Fruit fly (Drosophila melanogaster) whole organism, pupa: ENCODE measurements around the gene Kots.

Source experiments
- CG10348 ChIP-seq: fragments of 200-800 bp; sonication (Bioruptor generic); IDR thresholded peaks from 2 replicates; pipeline ENCODE4 v1.3.6; 2022; ENCODE audit warnings: missing biosample characterization, missing genetic modification characterization
- CG12605 ChIP-seq: fragments of 200-800 bp; sonication (Bioruptor generic); IDR thresholded peaks from 2 replicates; pipeline ENCODE4 v1.3.6; 2022; ENCODE audit warnings: missing biosample characterization, missing genetic modification characterization
- CG13204 ChIP-seq: fragments of 200-800 bp; sonication (Bioruptor generic); optimal IDR thresholded peaks from 2 replicates; lab custom pipeline; 2018; ENCODE audit warnings: missing biosample characterization, mild to moderate bottlenecking, missing genetic modification characterization, moderate library complexity
- CG14655 ChIP-seq: fragments of 200-800 bp; sonication (Bioruptor generic); optimal IDR thresholded peaks from 3 replicates; lab custom pipeline; 2017; ENCODE audit warnings: mild to moderate bottlenecking, missing biosample characterization, missing genetic modification reagents, missing genetic modification characterization
- CG15710 ChIP-seq: fragments of 200-800 bp; sonication (Bioruptor generic); optimal IDR thresholded peaks from 2 replicates; lab custom pipeline; 2018; ENCODE audit warnings: missing biosample characterization, mild to moderate bottlenecking, missing genetic modification characterization, moderate library complexity
- CG17806 ChIP-seq: fragments of 200-800 bp; sonication (Bioruptor generic); optimal IDR thresholded peaks from 2 replicates; lab custom pipeline; 2018; ENCODE audit warnings: missing biosample characterization, mild to moderate bottlenecking, missing genetic modification characterization, moderate library complexity
- CG32121 ChIP-seq: fragments of 200-800 bp; sonication (Bioruptor generic); IDR thresholded peaks from 2 replicates; pipeline ENCODE4 v1.3.6; 2022; ENCODE audit warnings: missing biosample characterization, missing genetic modification characterization
- CG34367 ChIP-seq: fragments of 200-800 bp; sonication (Bioruptor generic); optimal IDR thresholded peaks from 2 replicates; lab custom pipeline; 2018; ENCODE audit warnings: missing biosample characterization, mild to moderate bottlenecking, missing genetic modification characterization
- CG4496 ChIP-seq: fragments of 200-800 bp; sonication (Bioruptor generic); IDR thresholded peaks from 3 replicates; pipeline ENCODE4 v1.3.6; 2022; ENCODE audit warnings: missing biosample characterization, missing genetic modification characterization
- CG8159 ChIP-seq: fragments of 200-800 bp; sonication (Bioruptor generic); optimal IDR thresholded peaks from 3 replicates; lab custom pipeline; 2018; ENCODE audit warnings: missing biosample characterization, mild to moderate bottlenecking, missing genetic modification characterization, moderate library complexity
- CG8301 ChIP-seq: fragments of 200-800 bp; sonication (Bioruptor generic); optimal IDR thresholded peaks from 2 replicates; lab custom pipeline; 2018; ENCODE audit warnings: missing biosample characterization, mild to moderate bottlenecking, missing genetic modification characterization
- CG9948 ChIP-seq: fragments of 200-800 bp; sonication (Bioruptor generic); optimal IDR thresholded peaks from 2 replicates; lab custom pipeline; 2018; ENCODE audit warnings: missing biosample characterization, mild to moderate bottlenecking, missing genetic modification characterization, moderate library complexity
- D1 ChIP-seq: fragments of 200-800 bp; sonication (Bioruptor generic); optimal IDR thresholded peaks from 2 replicates; lab custom pipeline; 2018; ENCODE audit warnings: missing biosample characterization, mild to moderate bottlenecking, missing genetic modification characterization, moderate library complexity
- EcR ChIP-seq: fragments of 200-800 bp; sonication (Bioruptor generic); optimal IDR thresholded peaks from 3 replicates; lab custom pipeline; 2019; ENCODE audit warnings: missing biosample characterization, missing genetic modification characterization, mild to moderate bottlenecking, moderate library complexity, missing genetic modification reagents
- Ets98B ChIP-seq: fragments of 200-800 bp; sonication (Bioruptor generic); IDR thresholded peaks from 2 replicates; pipeline ENCODE4 v1.3.6; 2022; ENCODE audit warnings: missing biosample characterization, missing genetic modification characterization
- Pif1A ChIP-seq: fragments of 200-800 bp; sonication (Bioruptor generic); optimal IDR thresholded peaks from 3 replicates; lab custom pipeline; 2016; ENCODE audit warnings: missing biosample characterization, missing genetic modification characterization
- Pif1B ChIP-seq: fragments of 200-800 bp; sonication (Bioruptor generic); optimal IDR thresholded peaks from 3 replicates; lab custom pipeline; 2016; ENCODE audit warnings: missing biosample characterization, missing genetic modification characterization
- Snoo ChIP-seq: fragments of 200-800 bp; sonication (Bioruptor generic); optimal IDR thresholded peaks from 3 replicates; lab custom pipeline; 2017; ENCODE audit warnings: missing biosample characterization, mild to moderate bottlenecking, missing genetic modification characterization, inconsistent platforms
- fd96Ca ChIP-seq: fragments of 200-800 bp; sonication (Bioruptor generic); IDR thresholded peaks from 3 replicates; pipeline ENCODE4 v1.3.6; 2022; ENCODE audit warnings: missing biosample characterization, missing genetic modification characterization
- gl ChIP-seq: fragments of 200-800 bp; sonication (Bioruptor generic); optimal IDR thresholded peaks from 2 replicates; lab custom pipeline; 2018; ENCODE audit warnings: missing biosample characterization, mild to moderate bottlenecking, missing genetic modification characterization
- rn ChIP-seq: fragments of 200-800 bp; sonication (Bioruptor generic); IDR thresholded peaks from 2 replicates; pipeline ENCODE4 v1.3.6; 2022; ENCODE audit warnings: missing biosample characterization, missing genetic modification characterization

Kots gene

DNA sequence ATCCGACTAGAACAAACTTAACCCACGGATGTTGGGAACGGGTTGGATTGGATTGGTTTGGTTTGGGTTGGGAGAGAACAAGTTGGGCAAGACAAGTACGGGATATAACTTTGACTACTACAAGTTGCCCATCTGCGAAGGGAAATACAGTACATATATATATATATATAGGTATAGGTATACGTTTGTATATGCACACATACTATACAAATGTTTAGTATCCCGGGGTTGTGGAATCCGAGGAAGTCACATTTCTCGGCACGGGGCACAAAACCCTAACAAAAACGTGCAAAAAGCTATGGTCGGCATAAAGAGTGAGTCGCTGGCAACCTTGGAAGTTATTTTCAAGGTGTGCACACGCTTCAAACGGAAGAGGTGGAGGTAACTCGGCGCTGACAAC is 39.9 kb upstream of the Kots start:
- TF ChIP-seq Pif1A (GFP tag; lab: Kevin White, UChicago) (no peak), Pif1B (GFP tag; lab: Kevin White, UChicago) (peak; percentile 6), CG13204 (GFP tag; lab: Kevin White, UChicago) (peak; percentile 4), EcR (peak; percentile 16), Snoo (tag; lab: Kevin White, UChicago) (no peak)

DNA sequence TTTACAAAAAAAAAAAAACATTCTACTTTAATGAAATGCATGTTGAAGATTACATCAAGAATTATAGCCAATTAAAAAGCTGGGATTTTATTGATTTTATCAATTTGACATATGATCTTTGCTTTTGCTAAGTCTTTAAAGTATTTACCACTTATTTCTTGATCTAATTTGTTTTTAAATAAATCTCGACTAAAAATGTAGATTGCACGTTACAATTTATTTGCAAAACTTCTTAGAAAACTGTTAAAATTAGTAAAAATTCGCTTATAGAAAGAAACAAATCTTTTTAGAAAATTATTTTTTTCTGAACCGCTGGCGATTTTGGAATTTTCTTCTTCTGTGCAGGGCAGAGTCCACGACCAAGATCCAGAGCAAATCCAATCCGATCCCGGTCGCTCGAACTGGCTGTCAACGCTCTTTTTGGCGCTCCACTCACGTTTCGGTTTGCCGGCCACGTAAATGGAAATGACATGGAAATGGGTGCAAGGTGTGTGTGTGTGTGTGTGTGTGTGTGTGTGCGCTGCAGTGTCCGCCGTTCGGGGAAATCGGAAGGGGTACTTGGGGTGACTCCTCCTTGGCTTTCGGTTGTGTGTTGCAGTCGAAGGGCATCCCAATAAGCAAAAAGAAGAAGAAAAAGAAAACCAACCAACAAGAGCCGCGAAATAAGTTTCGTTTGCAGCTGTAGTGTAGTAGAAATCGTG is 38.3 kb upstream of the Kots start:
- TF ChIP-seq Pif1A (GFP tag; lab: Kevin White, UChicago) (peak; percentile 27), CG13204 (GFP tag; lab: Kevin White, UChicago) (no peak), Snoo (tag; lab: Kevin White, UChicago) (peak; percentile 53), Pif1B (GFP tag; lab: Kevin White, UChicago) (peak; percentile 30), CG8159 (peak; percentile 11), CG14655 (GFP tag; lab: Kevin White, UChicago) (peak; percentile 15)

DNA sequence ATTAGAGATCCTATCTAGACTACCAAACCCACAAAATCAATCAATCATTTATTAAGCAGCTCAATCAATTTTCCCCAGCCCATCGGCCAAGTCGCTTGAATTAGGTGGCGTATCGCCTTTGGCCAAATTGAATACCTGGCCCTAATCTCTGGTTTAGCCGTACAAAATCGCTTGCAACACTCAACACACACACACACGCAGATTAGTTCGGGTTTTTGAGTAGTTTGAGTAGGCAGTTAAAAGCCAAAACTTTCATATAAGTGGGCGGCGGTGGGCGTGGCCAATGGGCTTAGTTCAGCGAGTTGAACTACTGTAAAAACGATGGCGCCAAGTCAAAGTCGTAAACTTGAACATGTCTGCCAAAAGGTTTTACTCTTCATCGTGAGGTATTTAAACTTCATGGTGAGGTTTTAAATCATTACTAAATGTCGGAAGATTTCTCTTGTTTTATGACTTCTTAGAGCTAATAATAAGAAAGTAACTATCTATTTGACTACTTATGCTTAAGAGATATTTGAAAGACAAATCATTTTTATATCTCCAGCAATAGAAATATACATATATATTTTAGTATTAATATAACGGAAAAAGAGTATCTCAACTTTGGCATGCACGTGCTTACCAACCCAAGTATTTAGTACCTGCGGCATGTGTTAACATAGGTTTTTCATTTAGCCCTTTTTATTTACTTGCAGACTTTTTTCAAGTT is 37.4 kb upstream of the Kots start:
- TF ChIP-seq CG12605 (GFP tag; lab: Robert Waterston, UW), result no peak
- no peak for TF ChIP-seq Pif1B (GFP tag; lab: Kevin White, UChicago)
- no peak for TF ChIP-seq CG34367 (tag; lab: Kevin White, UChicago)
- TF ChIP-seq EcR, result no peak
- no peak for TF ChIP-seq CG15710 (tag; lab: Kevin White, UChicago)
- TF ChIP-seq Ets98B (GFP tag; lab: Robert Waterston, UW), result no peak
- TF ChIP-seq CG32121 (GFP tag; lab: Robert Waterston, UW), result no peak

DNA sequence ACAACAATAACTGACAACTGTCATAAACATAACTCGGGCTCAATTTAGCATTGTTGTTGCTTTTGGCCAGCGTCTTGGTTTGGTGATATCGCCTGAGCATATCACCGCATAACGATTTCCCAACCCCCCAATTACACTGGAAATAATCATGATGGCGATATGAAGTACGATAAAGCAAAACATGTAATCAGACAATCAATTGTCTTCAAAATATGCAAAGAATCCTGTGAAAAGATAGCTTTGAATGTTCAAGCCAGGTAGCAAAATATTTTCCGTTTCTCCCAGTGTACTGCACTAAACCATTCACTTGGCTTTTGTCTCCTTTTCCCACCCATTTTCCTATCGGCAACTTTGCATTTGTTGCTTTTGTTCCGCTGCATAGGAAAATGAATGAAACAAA is 35.6 kb upstream of the Kots start:
- no peak for TF ChIP-seq D1
- peak; percentile 86 for TF ChIP-seq CG32121 (GFP tag; lab: Robert Waterston, UW)
- peak; percentile 84 for TF ChIP-seq CG8301 (tag; lab: Kevin White, UChicago)
- peak; percentile 43 for TF ChIP-seq CG17806 (tag; lab: Kevin White, UChicago)
- peak; percentile 75 for TF ChIP-seq CG14655 (GFP tag; lab: Kevin White, UChicago)
- TF ChIP-seq gl, result no peak
- peak; percentile 62 for TF ChIP-seq Pif1A (GFP tag; lab: Kevin White, UChicago)
- peak; percentile 89 for TF ChIP-seq CG4496 (GFP tag; lab: Robert Waterston, UW)
- TF ChIP-seq rn, result peak; percentile 72
- TF ChIP-seq Ets98B (GFP tag; lab: Robert Waterston, UW), result peak; percentile 94
- peak; percentile 61 for TF ChIP-seq CG10348 (GFP tag; lab: Robert Waterston, UW)
- TF ChIP-seq CG9948 (tag; lab: Kevin White, UChicago), result no peak
- TF ChIP-seq Pif1B (GFP tag; lab: Kevin White, UChicago), result peak; percentile 17
- peak; percentile 91 for TF ChIP-seq fd96Ca (GFP tag; lab: Robert Waterston, UW)
- no peak for TF ChIP-seq CG13204 (GFP tag; lab: Kevin White, UChicago)
- peak; percentile 79 for TF ChIP-seq CG12605 (GFP tag; lab: Robert Waterston, UW)
- no peak for TF ChIP-seq CG15710 (tag; lab: Kevin White, UChicago)
- TF ChIP-seq EcR, result no peak
- no peak for TF ChIP-seq CG34367 (tag; lab: Kevin White, UChicago)
- TF ChIP-seq Snoo (tag; lab: Kevin White, UChicago), result no peak
- TF ChIP-seq CG8159, result peak; percentile 24

DNA sequence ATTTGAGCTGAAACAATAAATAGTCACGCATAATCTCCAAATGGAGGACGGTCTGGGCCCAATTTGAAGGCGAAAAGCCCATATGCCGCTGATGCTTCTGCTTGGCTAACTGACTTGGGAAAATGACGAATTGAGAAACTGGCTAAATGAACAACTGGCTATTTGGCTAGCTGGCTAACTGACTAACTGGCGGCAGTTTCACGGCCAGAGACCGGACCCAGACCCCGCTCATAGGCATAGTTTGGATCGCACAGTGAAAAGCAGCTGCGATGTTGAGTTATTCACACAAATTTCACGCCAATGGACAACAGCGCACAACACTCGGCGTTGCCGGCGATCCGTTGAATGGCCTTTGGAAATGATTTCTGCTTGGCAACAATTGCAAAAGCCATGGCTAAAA is 34.6 kb upstream of the Kots start:
- TF ChIP-seq Snoo (tag; lab: Kevin White, UChicago), result no peak
- TF ChIP-seq, all 21 proteins: peak for 0

DNA sequence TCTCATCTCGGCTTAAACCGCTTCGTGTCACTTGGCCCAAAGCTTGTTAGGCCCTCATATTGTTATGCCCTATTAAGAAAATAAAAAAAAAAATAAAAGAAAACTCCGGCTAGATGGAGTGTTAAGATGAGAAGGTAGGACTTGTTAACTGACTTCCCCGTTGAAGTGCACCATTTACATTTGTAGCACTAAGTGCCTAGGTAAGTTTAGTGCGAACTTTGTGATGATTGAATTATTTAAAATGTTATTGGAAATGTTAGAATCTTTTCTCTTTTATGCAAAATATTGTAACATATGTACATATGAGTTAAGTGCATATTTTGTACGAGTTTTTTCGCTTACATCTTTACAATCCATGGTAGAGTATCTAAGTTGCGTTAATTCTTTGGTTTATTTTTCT is 34.2 kb upstream of the Kots start:
- no peak for TF ChIP-seq CG17806 (tag; lab: Kevin White, UChicago)
- TF ChIP-seq Snoo (tag; lab: Kevin White, UChicago), result no peak
- no peak for TF ChIP-seq CG14655 (GFP tag; lab: Kevin White, UChicago)
- no peak for TF ChIP-seq rn
- TF ChIP-seq Pif1A (GFP tag; lab: Kevin White, UChicago), result no peak
- no peak for TF ChIP-seq CG12605 (GFP tag; lab: Robert Waterston, UW)
- TF ChIP-seq CG15710 (tag; lab: Kevin White, UChicago), result no peak
- no peak for TF ChIP-seq CG10348 (GFP tag; lab: Robert Waterston, UW)
- no peak for TF ChIP-seq gl
- TF ChIP-seq Pif1B (GFP tag; lab: Kevin White, UChicago), result no peak
- TF ChIP-seq CG8301 (tag; lab: Kevin White, UChicago), result no peak
- TF ChIP-seq CG34367 (tag; lab: Kevin White, UChicago), result no peak
- no peak for TF ChIP-seq CG9948 (tag; lab: Kevin White, UChicago)
- no peak for TF ChIP-seq D1
- no peak for TF ChIP-seq CG32121 (GFP tag; lab: Robert Waterston, UW)
- TF ChIP-seq CG8159, result no peak
- TF ChIP-seq, all 21 proteins: peak for 0
